Worm (Caenorhabditis elegans) whole organism, L1 larva: ENCODE data around the gene fbxb-16.

Experiments
- snpc-4 ChIP-seq: fragments of 150-350 bp; optimal IDR thresholded peaks from 2 replicates; lab custom pipeline; 2014; ENCODE audit warnings: missing biosample characterization, missing genetic modification characterization
- unc-30 ChIP-seq: sonication (generic microtip); optimal IDR thresholded peaks from 2 replicates; lab custom pipeline; 2017; ENCODE audit warnings: missing biosample characterization, missing genetic modification characterization
- unc-98 ChIP-seq: fragments of 200-800 bp; sonication (Bioruptor generic); IDR thresholded peaks from 2 replicates; pipeline ENCODE4 v1.3.6; 2022; ENCODE audit warnings: missing genetic modification characterization, missing compliant biosample characterization

DNA sequence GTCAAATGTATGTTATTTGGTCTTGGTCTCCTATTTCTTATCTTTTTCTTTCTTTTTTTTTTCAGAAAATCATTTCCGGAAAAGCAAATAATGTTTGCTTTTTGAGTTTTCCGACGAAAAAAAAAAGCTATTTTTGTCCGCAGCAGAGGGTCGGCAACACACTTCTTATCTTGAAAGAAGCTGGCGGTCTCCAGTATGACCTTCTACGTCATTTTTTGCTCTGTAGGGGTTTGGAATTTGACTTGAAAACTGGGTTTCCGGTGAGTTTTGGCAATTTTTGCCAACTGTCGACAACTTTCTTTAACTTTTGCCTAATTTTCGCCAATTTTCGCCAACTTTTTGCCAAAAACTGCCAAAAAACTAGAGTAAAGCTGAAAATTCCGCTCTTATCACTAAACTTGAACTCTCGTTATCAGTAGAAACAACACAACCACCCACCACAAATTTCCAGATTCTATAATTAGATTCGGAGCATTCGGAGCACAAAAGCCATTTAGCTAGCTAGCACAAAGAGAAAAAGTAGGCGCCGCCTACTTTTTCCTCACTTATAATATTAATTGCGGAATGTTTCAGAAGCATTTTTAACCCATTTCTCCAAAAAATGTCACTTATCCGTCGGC, 18.7 kb upstream of the fbxb-16 start, which contains the start of gene nhx-6:
- TF ChIP-seq unc-30 (tag; lab: Kevin White, UChicago) (no peak), unc-98 (GFP tag; lab: Robert Waterston, UW) (no peak), snpc-4 (tag; lab: Kevin White, UChicago) (no peak)
